Fruit fly (Drosophila melanogaster) S2 (cell line): ENCODE measurements around the gene Tim8.

Source experiments
- CG8478 ChIP-seq: fragments of >200 bp; optimal IDR thresholded peaks from 2 replicates; lab custom pipeline; 2018
- CTCF ChIP-seq, 2 experiments: fragments of >200 bp; optimal IDR thresholded peaks; 2 replicates each; lab custom pipeline; 2018

Gene Tim8

dm6 chrX:11367783-11368509, at the start of gene Tim8, which contains the start of gene hop:
Gene Tim8 (plus strand): TSS chrX:11368445.
Gene hop (minus strand): TSS chrX:11368098.
- no peak for TF ChIP-seq CTCF (optimal IDR thresholded peaks at IDR 0.05; lab: Kevin White, UChicago)
- no peak for TF ChIP-seq CG8478 (lab: Kevin White, UChicago)

dm6 chrX:11319916-11320315, 48.3 kb upstream of the Tim8 start:
- TF ChIP-seq CG8478 (lab: Kevin White, UChicago) (no peak), CTCF (optimal IDR thresholded peaks at IDR 0.05; lab: Kevin White, UChicago) (peak; percentile 80)

- TF ChIP-seq CTCF (optimal IDR thresholded peaks at IDR 0.05; lab: Kevin White, UChicago): no peak
- no peak for TF ChIP-seq CG8478 (lab: Kevin White, UChicago)
Measured at dm6 chrX:11322257-11322656, 46.0 kb upstream of the Tim8 start, which contains the start of gene sisA. Gene sisA (minus strand): TSS chrX:11322357.

dm6 chrX:11322659-11323058, 45.6 kb upstream of the Tim8 start:
- no peak for TF ChIP-seq CTCF (optimal IDR thresholded peaks at IDR 0.05; lab: Kevin White, UChicago)
- TF ChIP-seq CG8478 (lab: Kevin White, UChicago): no peak

- TF ChIP-seq CTCF (optimal IDR thresholded peaks at IDR 0.05; lab: Kevin White, UChicago): peak in 1 of 2 experiments; percentile 6
- no peak for TF ChIP-seq CG8478 (lab: Kevin White, UChicago)
Measured at dm6 chrX:11325175-11325768, 43.0 kb upstream of the Tim8 start, which contains the start of gene Gapvd1. Gene Gapvd1 (plus strand): TSS chrX:11325385.

dm6 chrX:11326213-11326731, 42.0 kb upstream of the Tim8 start:
- TF ChIP-seq CTCF (optimal IDR thresholded peaks at IDR 0.05; lab: Kevin White, UChicago) (no peak), CG8478 (lab: Kevin White, UChicago) (no peak)

- TF ChIP-seq CG8478 (lab: Kevin White, UChicago) (no peak), CTCF (optimal IDR thresholded peaks at IDR 0.05; lab: Kevin White, UChicago) (no peak)
Measured at dm6 chrX:11338047-11338747, 30.0 kb upstream of the Tim8 start.

dm6 chrX:11338973-11339867, 29.0 kb upstream of the Tim8 start:
- TF ChIP-seq CTCF (optimal IDR thresholded peaks at IDR 0.05; lab: Kevin White, UChicago) (peak in 1 of 2 experiments; percentile 34), CG8478 (lab: Kevin White, UChicago) (no peak)

dm6 chrX:11339868-11340548, 28.2 kb upstream of the Tim8 start, which contains the start of the genes CG34348 and Kap3:
Gene CG34348 (plus strand): TSS chrX:11339873.
Gene Kap3 (minus strand): TSS chrX:11340084.
- TF ChIP-seq CTCF (optimal IDR thresholded peaks at IDR 0.05; lab: Kevin White, UChicago) (no peak), CG8478 (lab: Kevin White, UChicago) (no peak)

dm6 chrX:11340719-11341322, 27.4 kb upstream of the Tim8 start:
- no peak for TF ChIP-seq CG8478 (lab: Kevin White, UChicago)
- no peak for TF ChIP-seq CTCF (optimal IDR thresholded peaks at IDR 0.05; lab: Kevin White, UChicago)

dm6 chrX:11342168-11342567, 26.1 kb upstream of the Tim8 start:
- no peak for TF ChIP-seq CTCF (optimal IDR thresholded peaks at IDR 0.05; lab: Kevin White, UChicago)
- TF ChIP-seq CG8478 (lab: Kevin White, UChicago): no peak

dm6 chrX:11342771-11343170, 25.5 kb upstream of the Tim8 start:
- TF ChIP-seq CG8478 (lab: Kevin White, UChicago) (no peak), CTCF (optimal IDR thresholded peaks at IDR 0.05; lab: Kevin White, UChicago) (no peak)

- TF ChIP-seq CTCF (optimal IDR thresholded peaks at IDR 0.05; lab: Kevin White, UChicago) (peak in 1 of 2 experiments; percentile 26), CG8478 (lab: Kevin White, UChicago) (no peak)
Measured at dm6 chrX:11347809-11348208, 20.4 kb upstream of the Tim8 start, which contains the start of the genes GCS1 and CG11756. Gene GCS1 (minus strand): TSS chrX:11348001. Gene CG11756 (plus strand): TSS chrX:11348120.
